ENCODE assay signal across 5 fruit fly cellular contexts in genomic region chr3L:19635478-19635996, dm6.
A peak's percentile ranks its signal among the peaks of the same experiment; 100 is the strongest.
TF ChIP-seq lines count a peak whose summit lies in the region.

Gene wnd, minus strand, starts transcription at chr3L:19635783.

- no peak for TF ChIP-seq CTCF in whole organism, embryonic (GFP tag; optimal IDR thresholded peaks at IDR 0.05; lab: Kevin White, UChicago)

TF ChIP-seq in whole organism, adult, 20 proteins besides CTCF, POLR2A, EP300 and RAD21:
- no peak for TF ChIP-seq pad (GFP tag; optimal IDR thresholded peaks at IDR 0.05; lab: Kevin White, UChicago)
- peak; percentile 49 for TF ChIP-seq tj (GFP tag; optimal IDR thresholded peaks at IDR 0.05; lab: Kevin White, UChicago)
TF ChIP-seq in whole organism, adult: peak in this region for 1.

TF ChIP-seq in whole organism, embryonic, 481 proteins besides CTCF, POLR2A, EP300 and RAD21 (continues in another document):
- TF ChIP-seq Trl (optimal IDR thresholded peaks at IDR 0.05; lab: Kevin White, UChicago) (peak; percentile 86 to 88), Trl (GFP tag; optimal IDR thresholded peaks at IDR 0.05; lab: Kevin White, UChicago) (peak; percentile 13), gce (GFP tag; IDR thresholded peaks at IDR 0.05; lab: Robert Waterston, UW) (0 out of 3 replicates have a peak, but pooled peaks have one; percentile 19), mirr (GFP tag; optimal IDR thresholded peaks at IDR 0.05; lab: Kevin White, UChicago) (peak; percentile 14), CG16779 (GFP tag; IDR thresholded peaks at IDR 0.05; lab: Robert Waterston, UW) (peak; percentile 17; the same call in 1 of the 2 replicates), CG14860 (GFP tag; IDR thresholded peaks at IDR 0.05; lab: Robert Waterston, UW; ENCODE audit: partially characterized antibody) (no peak), ssp (GFP tag; IDR thresholded peaks at IDR 0.05; lab: Robert Waterston, UW) (no peak), run (tag; optimal IDR thresholded peaks at IDR 0.05; lab: Kevin White, UChicago) (peak; percentile 7), CG8924 (tag; optimal IDR thresholded peaks at IDR 0.05; lab: Kevin White, UChicago) (peak; percentile 25), CG11696 (GFP tag; IDR thresholded peaks at IDR 0.05; lab: Robert Waterston, UW) (no peak), dimm (GFP tag; IDR thresholded peaks at IDR 0.05; lab: Robert Waterston, UW) (no peak), hth (optimal IDR thresholded peaks at IDR 0.05; lab: Kevin White, UChicago) (no peak), Ssrp (tag; optimal IDR thresholded peaks at IDR 0.05; lab: Kevin White, UChicago) (no peak), CG12155 (GFP tag; optimal IDR thresholded peaks at IDR 0.05; lab: Kevin White, UChicago) (no peak), kni (GFP tag; optimal IDR thresholded peaks at IDR 0.05; lab: Kevin White, UChicago) (peak; percentile 84), grn (GFP tag; optimal IDR thresholded peaks at IDR 0.05; lab: Kevin White, UChicago) (peak; percentile 29), Ptx1 (GFP tag; IDR thresholded peaks at IDR 0.05; lab: Robert Waterston, UW) (no peak), sens (GFP tag; lab: Kevin White, UChicago) (peak; percentile 82), CG12769 (tag; optimal IDR thresholded peaks at IDR 0.05; lab: Kevin White, UChicago) (peak; percentile 85), unc-4 (GFP tag; IDR thresholded peaks at IDR 0.05; lab: Robert Waterston, UW; ENCODE audit: partially characterized antibody) (peak; percentile 41), CG15479 (GFP tag; optimal IDR thresholded peaks at IDR 0.05; lab: Kevin White, UChicago) (no peak), insv (GFP tag; optimal IDR thresholded peaks at IDR 0.05; lab: Kevin White, UChicago) (peak in 1 of 2 experiments; percentile 28)

TF ChIP-seq in whole organism, prepupa, 60 proteins besides CTCF, POLR2A, EP300 and RAD21:
- TF ChIP-seq CG11762 (GFP tag; optimal IDR thresholded peaks at IDR 0.05; lab: Kevin White, UChicago; ENCODE audit: insufficient read depth) (no peak), CG11902 (GFP tag; optimal IDR thresholded peaks at IDR 0.05; lab: Kevin White, UChicago) (no peak), ss (GFP tag; optimal IDR thresholded peaks at IDR 0.05; lab: Kevin White, UChicago) (peak in 1 of 2 experiments; percentile 42), CG15336 (GFP tag; IDR thresholded peaks at IDR 0.05; lab: Robert Waterston, UW) (peak; percentile 69), CG8119 (GFP tag; IDR thresholded peaks at IDR 0.05; lab: Robert Waterston, UW) (peak; percentile 32; the same call in 1 of the 3 replicates), CG9139 (GFP tag; optimal IDR thresholded peaks at IDR 0.05; lab: Kevin White, UChicago) (peak; percentile 12), CG6854 (GFP tag; optimal IDR thresholded peaks at IDR 0.05; lab: Kevin White, UChicago) (peak; percentile 3), Eip78C (GFP tag; lab: Kevin White, UChicago) (peak; percentile 66), CG4318 (GFP tag; optimal IDR thresholded peaks at IDR 0.05; lab: Kevin White, UChicago) (no peak), fkh (GFP tag; optimal IDR thresholded peaks at IDR 0.05; lab: Kevin White, UChicago) (peak; percentile 55), Sox102F (GFP tag; optimal IDR thresholded peaks at IDR 0.05; lab: Kevin White, UChicago) (peak; percentile 34), Lpt (GFP tag; optimal IDR thresholded peaks at IDR 0.05; lab: Kevin White, UChicago) (peak; percentile 29), Smox (GFP tag; optimal IDR thresholded peaks at IDR 0.05; lab: Kevin White, UChicago) (no peak)

TF ChIP-seq in whole organism, pupa, 21 proteins besides CTCF, POLR2A, EP300 and RAD21:
- TF ChIP-seq CG17806 (tag; optimal IDR thresholded peaks at IDR 0.05; lab: Kevin White, UChicago) (no peak), EcR (GFP tag; optimal IDR thresholded peaks at IDR 0.05; lab: Kevin White, UChicago) (peak; percentile 22), gl (tag; optimal IDR thresholded peaks at IDR 0.05; lab: Kevin White, UChicago) (no peak), CG15710 (tag; optimal IDR thresholded peaks at IDR 0.05; lab: Kevin White, UChicago) (no peak), D1 (tag; optimal IDR thresholded peaks at IDR 0.05; lab: Kevin White, UChicago) (no peak), CG9948 (tag; optimal IDR thresholded peaks at IDR 0.05; lab: Kevin White, UChicago) (no peak), CG14655 (GFP tag; optimal IDR thresholded peaks at IDR 0.05; lab: Kevin White, UChicago) (no peak), CG32121 (GFP tag; IDR thresholded peaks at IDR 0.05; lab: Robert Waterston, UW) (no peak), Ets98B (GFP tag; IDR thresholded peaks at IDR 0.05; lab: Robert Waterston, UW) (peak; percentile 38; the same call in 1 of the 2 replicates), rn (GFP tag; IDR thresholded peaks at IDR 0.05; lab: Robert Waterston, UW) (no peak), CG8301 (tag; optimal IDR thresholded peaks at IDR 0.05; lab: Kevin White, UChicago) (no peak), CG4496 (GFP tag; IDR thresholded peaks at IDR 0.05; lab: Robert Waterston, UW) (no peak), CG34367 (tag; optimal IDR thresholded peaks at IDR 0.05; lab: Kevin White, UChicago) (no peak), Pif1B (GFP tag; optimal IDR thresholded peaks at IDR 0.05; lab: Kevin White, UChicago) (peak; percentile 4), CG10348 (GFP tag; IDR thresholded peaks at IDR 0.05; lab: Robert Waterston, UW) (no peak), CG12605 (GFP tag; IDR thresholded peaks at IDR 0.05; lab: Robert Waterston, UW) (peak; percentile 26; the same call in 1 of the 2 replicates), CG8159 (tag; optimal IDR thresholded peaks at IDR 0.05; lab: Kevin White, UChicago) (no peak), Snoo (tag; optimal IDR thresholded peaks at IDR 0.05; lab: Kevin White, UChicago) (peak; percentile 9), CG13204 (GFP tag; optimal IDR thresholded peaks at IDR 0.05; lab: Kevin White, UChicago) (no peak), Pif1A (GFP tag; optimal IDR thresholded peaks at IDR 0.05; lab: Kevin White, UChicago) (peak; percentile 12), fd96Ca (GFP tag; IDR thresholded peaks at IDR 0.05; lab: Robert Waterston, UW) (no peak)

TF ChIP-seq in whole organism, wandering third instar larva, 38 proteins besides CTCF, POLR2A, EP300 and RAD21:
- TF ChIP-seq brk (GFP tag; optimal IDR thresholded peaks at IDR 0.05; lab: Kevin White, UChicago), result no peak
- peak; percentile 16 for TF ChIP-seq Rel (GFP tag; optimal IDR thresholded peaks at IDR 0.05; lab: Kevin White, UChicago)
- no peak for TF ChIP-seq Rel (tag; optimal IDR thresholded peaks at IDR 0.05; lab: Kevin White, UChicago)
- TF ChIP-seq Vsx2 (GFP tag; optimal IDR thresholded peaks at IDR 0.05; lab: Kevin White, UChicago; ENCODE audit: partially characterized antibody), result peak; percentile 94
- peak; percentile 82 for TF ChIP-seq psq (GFP tag; optimal IDR thresholded peaks at IDR 0.05; lab: Kevin White, UChicago)
- peak; percentile 93 for TF ChIP-seq Dif (GFP tag; optimal IDR thresholded peaks at IDR 0.05; lab: Kevin White, UChicago; ENCODE audit: partially characterized antibody)
- TF ChIP-seq Myc (optimal IDR thresholded peaks at IDR 0.05; lab: Kevin White, UChicago), result no peak
- TF ChIP-seq GATAd (GFP tag; optimal IDR thresholded peaks at IDR 0.05; lab: Kevin White, UChicago), result no peak
- no peak for TF ChIP-seq Hr78 (GFP tag; optimal IDR thresholded peaks at IDR 0.05; lab: Kevin White, UChicago)
- TF ChIP-seq CrebA (GFP tag; optimal IDR thresholded peaks at IDR 0.05; lab: Kevin White, UChicago; ENCODE audit: borderline replicate concordance), result peak; percentile 40
- peak; percentile 9 for TF ChIP-seq br (GFP tag; optimal IDR thresholded peaks at IDR 0.05; lab: Kevin White, UChicago)
- TF ChIP-seq sage (GFP tag; optimal IDR thresholded peaks at IDR 0.05; lab: Kevin White, UChicago), result peak; percentile 56
- TF ChIP-seq foxo (GFP tag; optimal IDR thresholded peaks at IDR 0.05; lab: Kevin White, UChicago), result no peak
- TF ChIP-seq Hr83 (GFP tag; optimal IDR thresholded peaks at IDR 0.05; lab: Kevin White, UChicago; ENCODE audit: poor library complexity, severe bottlenecking), result no peak
- TF ChIP-seq Abd-B (GFP tag; optimal IDR thresholded peaks at IDR 0.05; lab: Kevin White, UChicago), result no peak
- no peak for TF ChIP-seq dmrt93B (GFP tag; optimal IDR thresholded peaks at IDR 0.05; lab: Kevin White, UChicago)
- peak; percentile 81 to 88 for TF ChIP-seq dl (GFP tag; optimal IDR thresholded peaks at IDR 0.05; lab: Kevin White, UChicago; ENCODE audit: insufficient read depth in 1 of 2, partially characterized antibody in 2 of 2)
- TF ChIP-seq Jra (GFP tag; optimal IDR thresholded peaks at IDR 0.05; lab: Kevin White, UChicago), result no peak
- no peak for TF ChIP-seq dsf (GFP tag; optimal IDR thresholded peaks at IDR 0.05; lab: Kevin White, UChicago; ENCODE audit: borderline replicate concordance)
- TF ChIP-seq rgr (GFP tag; optimal IDR thresholded peaks at IDR 0.05; lab: Kevin White, UChicago), result no peak
